Worm (Caenorhabditis elegans) whole organism, midembryonic: ENCODE measurements around the gene his-41.
A peak's percentile ranks its signal among the peaks of the same experiment; 100 is the strongest.

Experiments used
- T22C8.4 ChIP-seq: fragments of 200-800 bp; sonication (Bioruptor generic); IDR thresholded peaks from 2 replicates; pipeline ENCODE4 v1.3.6; 2022; ENCODE audit warnings: missing genetic modification characterization, missing compliant biosample characterization
- cog-1 ChIP-seq: sonication (generic microtip); optimal IDR thresholded peaks from 2 replicates; lab custom pipeline; 2016; ENCODE audit warnings: missing genetic modification characterization, missing compliant biosample characterization
- flt-1 ChIP-seq: fragments of 200-800 bp; sonication (Bioruptor generic); IDR thresholded peaks from 2 replicates; pipeline ENCODE4 v1.3.6; 2022; ENCODE audit warnings: missing genetic modification characterization, missing compliant biosample characterization
- klf-2 ChIP-seq: fragments of 200-800 bp; sonication (Bioruptor generic); conservative IDR thresholded peaks from 2 replicates; pipeline ENCODE4 v1.3.6; 2022; ENCODE audit warnings: missing genetic modification reagents, missing genetic modification characterization, missing compliant biosample characterization
- med-1 ChIP-seq: sonication (generic microtip); optimal IDR thresholded peaks from 2 replicates; lab custom pipeline; 2017; ENCODE audit warnings: missing genetic modification characterization, mild to moderate bottlenecking, missing compliant biosample characterization, antibody characterized with exemption, missing genetic modification reagents; ENCODE audit not compliant: insufficient read depth
- ref-1 ChIP-seq: fragments of 200-800 bp; sonication (Bioruptor generic); conservative IDR thresholded peaks from 2 replicates; pipeline ENCODE4 v1.3.6; 2022; ENCODE audit warnings: missing genetic modification reagents, missing genetic modification characterization, missing compliant biosample characterization
- tab-1 ChIP-seq: fragments of 200-800 bp; sonication (Bioruptor generic); IDR thresholded peaks from 2 replicates; pipeline ENCODE4 v1.3.6; 2022; ENCODE audit warnings: missing genetic modification characterization, missing compliant biosample characterization
- ztf-23 ChIP-seq: fragments of 200-800 bp; sonication (Bioruptor generic); IDR thresholded peaks from 2 replicates; pipeline ENCODE4 v1.3.6; 2022; ENCODE audit warnings: missing genetic modification reagents, missing genetic modification characterization, missing compliant biosample characterization
- ztf-29 ChIP-seq: fragments of 200-800 bp; sonication (Bioruptor generic); IDR thresholded peaks from 2 replicates; pipeline ENCODE4 v1.3.6; 2022; ENCODE audit warnings: missing genetic modification reagents, missing genetic modification characterization, missing compliant biosample characterization

Gene his-41

ce11 chrV:9563585-9563984 is 18.2 kb downstream of the his-41 start:
- TF ChIP-seq ref-1 (GFP tag; lab: Robert Waterston, UW) (no peak), flt-1 (GFP tag; lab: Robert Waterston, UW) (no peak), ztf-23 (no peak), cog-1 (tag; lab: Kevin White, UChicago) (no peak), T22C8.4 (GFP tag; lab: Robert Waterston, UW) (no peak), klf-2 (no peak), med-1 (GFP tag; lab: Kevin White, UChicago) (no peak), tab-1 (GFP tag; lab: Robert Waterston, UW) (no peak), ztf-29 (GFP tag; lab: Robert Waterston, UW) (no peak)

- TF ChIP-seq flt-1 (GFP tag; lab: Robert Waterston, UW) (no peak), ztf-29 (GFP tag; lab: Robert Waterston, UW) (no peak), tab-1 (GFP tag; lab: Robert Waterston, UW) (no peak), ref-1 (GFP tag; lab: Robert Waterston, UW) (no peak), cog-1 (tag; lab: Kevin White, UChicago) (no peak), T22C8.4 (GFP tag; lab: Robert Waterston, UW) (no peak), klf-2 (no peak), med-1 (GFP tag; lab: Kevin White, UChicago) (no peak), ztf-23 (no peak)
These were observed 23.4 kb downstream of the his-41 start, which contains the start of gene F25B3.4 for ce11 chrV:9568707-9569106. TSS of gene F25B3.4 (minus strand) at chrV:9568807.

ce11 chrV:9570197-9570596 is 24.9 kb downstream of the his-41 start, which contains the start of gene F25B3.5:
TSS of gene F25B3.5 (minus strand) at chrV:9570297.
- TF ChIP-seq ztf-29 (GFP tag; lab: Robert Waterston, UW) = no peak
- no peak for TF ChIP-seq med-1 (GFP tag; lab: Kevin White, UChicago)
- TF ChIP-seq flt-1 (GFP tag; lab: Robert Waterston, UW) = no peak
- no peak for TF ChIP-seq klf-2
- no peak for TF ChIP-seq T22C8.4 (GFP tag; lab: Robert Waterston, UW)
- no peak for TF ChIP-seq tab-1 (GFP tag; lab: Robert Waterston, UW)
- no peak for TF ChIP-seq ref-1 (GFP tag; lab: Robert Waterston, UW)
- no peak for TF ChIP-seq ztf-23
- no peak for TF ChIP-seq cog-1 (tag; lab: Kevin White, UChicago)

- TF ChIP-seq klf-2 (no peak), ztf-29 (GFP tag; lab: Robert Waterston, UW) (no peak), cog-1 (tag; lab: Kevin White, UChicago) (no peak), ref-1 (GFP tag; lab: Robert Waterston, UW) (no peak), T22C8.4 (GFP tag; lab: Robert Waterston, UW) (no peak), tab-1 (GFP tag; lab: Robert Waterston, UW) (no peak), med-1 (GFP tag; lab: Kevin White, UChicago) (no peak)
These were observed 25.7 kb downstream of the his-41 start for ce11 chrV:9571056-9571455.

ce11 chrV:9571673-9572072 is 26.3 kb downstream of the his-41 start:
- no peak for TF ChIP-seq klf-2
- no peak for TF ChIP-seq ztf-29 (GFP tag; lab: Robert Waterston, UW)
- TF ChIP-seq cog-1 (tag; lab: Kevin White, UChicago) = no peak
- TF ChIP-seq ztf-23 = no peak
- no peak for TF ChIP-seq T22C8.4 (GFP tag; lab: Robert Waterston, UW)
- TF ChIP-seq tab-1 (GFP tag; lab: Robert Waterston, UW) = no peak
- TF ChIP-seq med-1 (GFP tag; lab: Kevin White, UChicago) = no peak
- no peak for TF ChIP-seq flt-1 (GFP tag; lab: Robert Waterston, UW)
- no peak for TF ChIP-seq ref-1 (GFP tag; lab: Robert Waterston, UW)

- TF ChIP-seq ztf-23 (no peak), tab-1 (GFP tag; lab: Robert Waterston, UW) (no peak), ref-1 (GFP tag; lab: Robert Waterston, UW) (no peak), klf-2 (no peak), flt-1 (GFP tag; lab: Robert Waterston, UW) (no peak), med-1 (GFP tag; lab: Kevin White, UChicago) (no peak), ztf-29 (GFP tag; lab: Robert Waterston, UW) (no peak), cog-1 (tag; lab: Kevin White, UChicago) (no peak), T22C8.4 (GFP tag; lab: Robert Waterston, UW) (no peak)
These were observed 31.7 kb downstream of the his-41 start, which contains the start of gene F25B3.2 for ce11 chrV:9576991-9577390. TSS of gene F25B3.2 (plus strand) at chrV:9577291.

- TF ChIP-seq cog-1 (tag; lab: Kevin White, UChicago) = peak; percentile 55
- peak; percentile 84 for TF ChIP-seq flt-1 (GFP tag; lab: Robert Waterston, UW)
- no peak for TF ChIP-seq T22C8.4 (GFP tag; lab: Robert Waterston, UW)
- peak; percentile 82 for TF ChIP-seq ztf-23
- TF ChIP-seq tab-1 (GFP tag; lab: Robert Waterston, UW) = no peak
- no peak for TF ChIP-seq ref-1 (GFP tag; lab: Robert Waterston, UW)
- peak; percentile 89 for TF ChIP-seq med-1 (GFP tag; lab: Kevin White, UChicago)
- 0 out of 2 replicates have a peak, but pooled peaks have one; percentile 34 for TF ChIP-seq klf-2
- TF ChIP-seq ztf-29 (GFP tag; lab: Robert Waterston, UW) = peak; percentile 80; the same call in 1 of the 2 replicates
These were observed 37.4 kb downstream of the his-41 start, which contains the start of gene rtfo-1 for ce11 chrV:9582594-9583322. TSS of gene rtfo-1 (minus strand) at chrV:9582644.

- no peak for TF ChIP-seq cog-1 (tag; lab: Kevin White, UChicago)
These were observed 37.9 kb downstream of the his-41 start, which contains the start of gene K09G1.1 for ce11 chrV:9583323-9583644. TSS of gene K09G1.1 (plus strand) at chrV:9583545.

ce11 chrV:9584263-9584662 is 38.9 kb downstream of the his-41 start:
- TF ChIP-seq ref-1 (GFP tag; lab: Robert Waterston, UW) = no peak
- TF ChIP-seq flt-1 (GFP tag; lab: Robert Waterston, UW) = no peak
- no peak for TF ChIP-seq klf-2
- no peak for TF ChIP-seq tab-1 (GFP tag; lab: Robert Waterston, UW)
- TF ChIP-seq T22C8.4 (GFP tag; lab: Robert Waterston, UW) = no peak
- TF ChIP-seq ztf-29 (GFP tag; lab: Robert Waterston, UW) = no peak
- no peak for TF ChIP-seq ztf-23
- TF ChIP-seq cog-1 (tag; lab: Kevin White, UChicago) = no peak
- TF ChIP-seq med-1 (GFP tag; lab: Kevin White, UChicago) = no peak
